Fruit fly (Drosophila melanogaster): Measurements from ENCODE around the gene Gbs-70E.

Gene Gbs-70E

DNA sequence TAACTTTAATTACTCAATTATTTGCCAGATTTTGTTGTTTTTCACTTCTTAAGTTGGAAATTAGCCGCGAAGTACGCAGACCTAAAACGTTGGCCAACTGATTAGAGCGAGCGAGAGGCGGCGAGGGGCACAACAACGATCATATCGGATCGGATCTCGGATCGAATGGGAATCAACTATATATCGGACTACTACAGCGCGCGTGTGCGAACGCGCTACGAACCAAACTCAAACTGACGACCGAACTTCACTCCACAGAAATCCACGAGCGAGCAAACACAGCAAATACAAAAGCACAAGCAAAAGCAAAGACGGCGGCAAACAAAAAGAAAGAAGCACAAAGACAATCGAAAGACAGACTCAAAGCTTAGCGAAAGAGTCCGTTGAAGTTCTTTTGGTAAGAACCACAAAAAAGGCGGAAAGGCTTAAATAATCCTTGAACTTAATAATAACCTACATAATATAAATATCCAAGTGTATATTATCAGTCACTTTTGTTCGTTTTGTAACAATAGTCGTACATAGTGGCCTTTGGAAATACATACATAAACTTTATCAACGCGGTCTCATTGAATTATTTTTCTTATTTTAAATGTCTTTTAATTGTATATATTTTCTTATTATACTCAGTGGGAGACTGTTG is 14.6 kb downstream of the Gbs-70E start, which contains the start of the genes bbg and CG43246:
Gene bbg (minus strand): TSS at position 235 of the 643 bp plus-strand sequence.
Gene CG43246 (plus strand): TSS at position 593 of the 643 bp plus-strand sequence.
- TF ChIP-seq psq (optimal IDR thresholded peaks at IDR 0.05): no peak
- no peak for TF ChIP-seq h (optimal IDR thresholded peaks at IDR 0.05)
- TF ChIP-seq ttk (optimal IDR thresholded peaks at IDR 0.05): no peak
- no peak for TF ChIP-seq insv (optimal IDR thresholded peaks at IDR 0.05)
- TF ChIP-seq Sin3A (optimal IDR thresholded peaks at IDR 0.05): no peak
- no peak for TF ChIP-seq Myc (optimal IDR thresholded peaks at IDR 0.05)

DNA sequence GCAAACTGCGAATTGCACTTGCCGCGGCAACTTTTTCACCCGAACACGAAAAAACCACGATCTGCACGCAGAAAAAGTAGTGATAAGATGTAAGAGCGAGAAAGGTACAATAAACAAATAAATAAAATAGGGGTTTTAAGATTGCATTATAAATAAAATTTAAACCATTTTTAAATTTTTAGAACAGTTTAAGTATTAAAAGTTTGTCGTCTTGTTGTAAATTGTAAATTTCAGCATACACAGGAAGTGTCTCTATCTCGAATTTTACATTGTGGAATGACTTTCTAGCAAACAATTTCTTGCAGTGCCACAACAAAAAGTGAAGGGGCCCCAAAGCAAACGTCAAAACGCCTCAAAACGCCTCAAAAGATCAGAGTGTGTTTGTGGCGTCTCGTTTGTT is 16.2 kb downstream of the Gbs-70E start:
- no peak for TF ChIP-seq insv (optimal IDR thresholded peaks at IDR 0.05)
- no peak for TF ChIP-seq h (optimal IDR thresholded peaks at IDR 0.05)
- TF ChIP-seq psq (optimal IDR thresholded peaks at IDR 0.05): no peak
- no peak for TF ChIP-seq Sin3A (optimal IDR thresholded peaks at IDR 0.05)
- TF ChIP-seq ttk (optimal IDR thresholded peaks at IDR 0.05): no peak

DNA sequence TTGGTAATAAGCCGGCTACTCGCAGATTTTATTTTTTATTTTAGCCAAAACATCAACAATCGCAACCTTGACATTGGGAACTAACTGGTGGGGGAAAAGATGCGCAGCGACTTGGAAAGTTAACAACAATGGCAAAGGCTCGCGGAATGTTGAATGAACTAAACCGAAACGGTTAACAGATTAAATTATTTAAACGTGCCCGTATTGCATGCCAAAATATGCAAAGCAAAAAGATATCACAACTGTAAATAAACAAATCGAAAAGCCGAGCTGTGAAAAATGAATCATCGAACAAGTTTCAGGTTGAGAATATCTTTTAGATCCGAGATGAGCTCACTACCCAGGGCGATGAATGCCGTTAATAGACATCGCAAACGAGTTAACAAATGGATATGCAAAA is 17.7 kb downstream of the Gbs-70E start:
- TF ChIP-seq insv (optimal IDR thresholded peaks at IDR 0.05): no peak

DNA sequence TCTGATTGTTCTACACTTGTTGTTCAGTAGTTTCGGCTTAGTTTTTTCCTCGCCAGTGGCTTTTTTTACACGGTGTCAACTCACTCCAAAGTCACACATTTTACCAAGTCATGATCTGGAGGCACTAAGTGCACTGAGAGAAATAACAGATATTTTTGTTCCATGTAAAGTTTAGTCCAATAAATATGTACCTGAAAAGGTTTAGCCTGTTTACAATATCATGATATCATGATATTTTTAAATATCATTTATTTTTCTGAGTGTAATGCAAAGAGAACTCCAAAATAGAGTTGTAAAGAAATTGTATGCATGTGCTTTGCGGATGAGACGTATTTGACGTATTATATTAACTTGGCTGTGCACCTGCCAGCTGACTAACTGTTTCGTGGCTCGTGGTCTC is 19.0 kb downstream of the Gbs-70E start:
- TF ChIP-seq Myc (optimal IDR thresholded peaks at IDR 0.05) (no peak), ttk (optimal IDR thresholded peaks at IDR 0.05) (no peak)

DNA sequence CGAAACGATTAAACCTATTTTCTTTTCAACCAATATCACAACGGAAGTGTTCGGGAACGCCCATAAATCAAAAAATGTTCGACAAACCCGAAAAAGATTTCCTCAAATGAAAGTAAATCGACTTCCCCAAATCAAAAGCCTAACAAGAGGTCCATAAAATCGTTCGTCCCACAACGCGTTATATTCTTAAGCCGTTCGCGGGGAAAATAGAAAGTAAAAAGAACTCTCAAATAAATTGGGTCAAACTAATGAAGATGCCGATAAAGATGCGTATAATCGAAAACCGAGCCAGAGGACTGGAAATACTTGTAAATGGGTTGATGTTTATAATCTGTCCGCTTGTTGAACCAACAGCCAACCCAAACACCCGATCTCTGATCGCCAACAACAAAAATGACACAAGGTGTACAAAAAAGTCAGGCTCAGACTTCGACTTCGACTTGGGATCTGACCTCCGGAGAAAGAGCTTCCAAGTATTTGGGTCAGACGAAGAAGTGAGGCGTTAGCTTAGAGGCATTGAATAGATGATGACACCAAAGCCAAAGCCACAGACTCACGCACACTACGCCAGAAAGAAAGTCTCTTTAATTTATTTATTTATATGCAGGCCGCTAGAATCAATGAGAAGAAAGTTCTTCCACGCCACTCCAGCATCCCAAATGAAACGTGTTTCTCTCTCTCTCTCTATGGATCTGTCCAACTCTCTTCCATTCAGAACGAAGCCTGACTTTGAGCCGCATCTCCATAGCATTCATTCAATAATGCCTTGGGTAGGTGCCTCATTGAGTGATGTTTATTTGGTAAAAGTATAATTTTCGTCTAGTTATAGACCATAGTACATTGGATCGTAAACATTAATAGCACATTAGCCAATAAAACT is 28.1 kb downstream of the Gbs-70E start:
- no peak for TF ChIP-seq Myc (optimal IDR thresholded peaks at IDR 0.05)
- no peak for TF ChIP-seq Sin3A (optimal IDR thresholded peaks at IDR 0.05)
- no peak for TF ChIP-seq h (optimal IDR thresholded peaks at IDR 0.05)
- no peak for TF ChIP-seq psq (optimal IDR thresholded peaks at IDR 0.05)
- no peak for TF ChIP-seq ttk (optimal IDR thresholded peaks at IDR 0.05)
- TF ChIP-seq insv (optimal IDR thresholded peaks at IDR 0.05): no peak

DNA sequence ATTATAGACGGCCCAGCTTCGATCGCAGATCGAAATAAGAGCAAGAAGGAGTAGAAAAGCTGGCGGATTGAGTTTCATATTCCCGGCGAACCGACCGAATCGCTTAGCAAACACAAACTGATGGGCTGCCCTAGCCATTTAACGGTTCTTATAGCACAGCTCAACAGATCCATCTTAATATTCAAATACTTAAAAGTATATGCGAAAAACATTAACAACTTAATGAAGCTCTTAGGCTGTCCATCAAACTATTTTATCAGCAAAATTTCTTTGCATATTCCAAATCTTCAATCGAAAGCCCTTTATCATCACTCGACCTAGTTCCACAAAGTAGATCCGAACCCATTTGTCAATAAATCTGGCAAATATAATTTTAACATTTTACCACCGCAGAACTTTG is 29.2 kb downstream of the Gbs-70E start, which contains the start of gene CG4613:
Gene CG4613 (minus strand): TSS at position 101 of the 400 bp plus-strand sequence.
- no peak for TF ChIP-seq psq (optimal IDR thresholded peaks at IDR 0.05)
- no peak for TF ChIP-seq h (optimal IDR thresholded peaks at IDR 0.05)
- no peak for TF ChIP-seq Myc (optimal IDR thresholded peaks at IDR 0.05)
- no peak for TF ChIP-seq insv (optimal IDR thresholded peaks at IDR 0.05)
- no peak for TF ChIP-seq ttk (optimal IDR thresholded peaks at IDR 0.05)
- no peak for TF ChIP-seq Sin3A (optimal IDR thresholded peaks at IDR 0.05)

DNA sequence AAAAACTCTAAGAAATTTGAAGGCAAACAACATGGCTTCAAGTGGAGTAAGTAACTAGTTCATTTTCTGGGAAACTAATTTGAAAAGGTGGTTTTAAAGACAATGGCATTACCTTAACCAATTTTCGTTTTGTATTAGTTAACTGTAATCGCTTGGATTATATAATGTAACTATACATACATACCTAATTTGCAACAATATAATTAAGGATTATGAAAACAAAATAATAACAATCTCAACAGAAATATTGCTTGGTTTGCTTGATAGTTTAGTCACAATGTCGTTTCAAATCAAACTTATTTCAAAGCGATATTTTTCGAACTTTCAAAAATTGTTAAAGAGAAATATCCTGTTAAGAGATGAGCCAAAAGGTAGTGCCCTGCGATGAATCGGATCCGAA is 33.2 kb downstream of the Gbs-70E start, which contains the start of gene CG9592:
Gene CG9592 (plus strand): TSS at position 301 of the 400 bp plus-strand sequence.
- TF ChIP-seq insv (optimal IDR thresholded peaks at IDR 0.05) (no peak), Myc (optimal IDR thresholded peaks at IDR 0.05) (no peak), psq (optimal IDR thresholded peaks at IDR 0.05) (no peak), h (optimal IDR thresholded peaks at IDR 0.05) (no peak), Sin3A (optimal IDR thresholded peaks at IDR 0.05) (no peak)

DNA sequence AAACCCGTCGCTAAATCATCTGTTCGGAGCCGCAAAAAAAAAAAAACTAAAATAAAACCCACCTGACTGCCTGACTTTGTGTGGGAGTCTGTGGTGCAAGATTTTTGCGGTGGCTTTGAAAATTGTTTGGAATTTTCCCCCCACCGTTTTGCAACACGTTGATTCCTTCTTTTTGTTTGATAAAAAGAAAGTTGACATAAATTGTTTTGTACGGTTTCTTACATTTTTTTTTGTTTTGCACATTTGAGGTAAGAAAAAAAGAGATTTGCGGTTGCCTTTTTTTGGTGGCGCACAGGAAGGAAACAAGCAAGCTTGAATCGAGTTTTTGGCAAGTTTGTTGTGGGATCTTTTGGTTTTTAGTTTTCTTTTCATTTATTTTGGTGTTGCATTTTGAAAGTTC is 35.1 kb downstream of the Gbs-70E start:
- no peak for TF ChIP-seq h (optimal IDR thresholded peaks at IDR 0.05)
- no peak for TF ChIP-seq Myc (optimal IDR thresholded peaks at IDR 0.05)
- TF ChIP-seq Sin3A (optimal IDR thresholded peaks at IDR 0.05): no peak
- no peak for TF ChIP-seq psq (optimal IDR thresholded peaks at IDR 0.05)
- TF ChIP-seq ttk (optimal IDR thresholded peaks at IDR 0.05): no peak
- no peak for TF ChIP-seq insv (optimal IDR thresholded peaks at IDR 0.05)

DNA sequence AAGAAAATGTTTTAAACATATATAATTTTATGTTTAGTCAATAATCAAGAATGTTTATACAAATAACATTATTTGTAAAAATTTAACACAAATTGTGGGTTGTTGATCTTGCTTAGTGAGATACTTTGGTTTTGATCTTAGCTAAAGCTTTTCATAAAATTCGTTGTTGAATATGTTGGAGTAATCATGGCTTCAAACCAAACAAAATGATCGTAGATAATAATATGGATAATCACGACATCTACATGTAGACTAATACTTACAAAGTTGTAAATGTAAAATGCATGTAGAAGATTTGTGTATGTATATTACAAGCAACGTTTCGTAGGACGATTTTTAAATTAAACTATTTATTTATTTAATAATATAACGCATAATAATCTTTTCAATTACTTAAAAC is 37.5 kb downstream of the Gbs-70E start:
- TF ChIP-seq ttk (optimal IDR thresholded peaks at IDR 0.05): no peak

DNA sequence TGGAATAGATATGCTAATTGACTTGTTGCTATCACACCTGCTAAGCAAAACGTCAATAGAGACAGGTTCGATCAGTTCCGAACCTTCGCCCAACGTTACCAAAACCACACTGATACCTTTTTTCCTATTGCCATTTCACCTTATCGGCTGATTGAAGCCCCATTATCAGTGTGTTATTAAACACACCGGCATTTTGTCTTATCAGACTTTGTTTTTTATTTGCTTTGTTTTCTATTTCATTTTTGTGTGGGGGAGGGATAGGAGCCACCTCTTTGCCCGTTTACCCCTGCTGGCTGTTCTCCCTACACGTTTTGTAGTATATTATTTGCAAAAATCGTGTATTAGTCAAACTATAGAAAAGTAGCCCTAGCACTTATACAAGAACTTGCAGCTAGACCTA is 40.8 kb downstream of the Gbs-70E start:
- TF ChIP-seq Myc (optimal IDR thresholded peaks at IDR 0.05): no peak
- no peak for TF ChIP-seq psq (optimal IDR thresholded peaks at IDR 0.05)
- no peak for TF ChIP-seq insv (optimal IDR thresholded peaks at IDR 0.05)
- no peak for TF ChIP-seq h (optimal IDR thresholded peaks at IDR 0.05)
- no peak for TF ChIP-seq Sin3A (optimal IDR thresholded peaks at IDR 0.05)
- TF ChIP-seq ttk (optimal IDR thresholded peaks at IDR 0.05): no peak

DNA sequence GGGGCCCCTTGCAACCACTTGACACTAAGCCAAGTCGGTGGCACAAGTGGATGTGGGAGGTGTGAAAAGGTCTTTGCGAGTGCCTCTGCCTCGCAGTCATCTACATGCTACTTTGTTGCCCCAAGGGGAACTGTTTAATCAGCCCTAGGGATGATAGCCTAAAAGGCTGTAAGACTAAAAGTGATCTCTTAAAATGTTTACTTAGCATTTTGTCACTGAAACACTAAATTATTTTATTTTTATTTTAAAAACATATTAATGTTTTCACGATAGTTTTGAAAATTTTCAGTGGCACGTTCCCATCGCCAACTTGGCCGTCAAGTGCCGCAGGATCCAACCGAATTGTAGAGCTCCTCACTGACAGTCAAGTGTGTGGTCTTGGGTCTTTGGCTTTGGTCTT is 53.3 kb downstream of the Gbs-70E start:
- TF ChIP-seq psq (optimal IDR thresholded peaks at IDR 0.05) (no peak), Sin3A (optimal IDR thresholded peaks at IDR 0.05) (no peak), insv (optimal IDR thresholded peaks at IDR 0.05) (no peak), h (optimal IDR thresholded peaks at IDR 0.05) (no peak), Myc (optimal IDR thresholded peaks at IDR 0.05) (no peak), ttk (optimal IDR thresholded peaks at IDR 0.05) (no peak)
